Fruit fly (Drosophila melanogaster) whole organism, prepupa: ENCODE data around the gene Or65c.

Source experiments
- CG32006 ChIP-seq: fragments of 200-800 bp; sonication (Bioruptor generic); optimal IDR thresholded peaks from 3 replicates; lab custom pipeline; 2017; ENCODE audit warnings: missing biosample characterization, mild to moderate bottlenecking, missing genetic modification characterization
- CG3919 ChIP-seq: fragments of 200-800 bp; sonication (Bioruptor generic); optimal IDR thresholded peaks from 3 replicates; lab custom pipeline; 2016; ENCODE audit warnings: missing biosample characterization, missing genetic modification characterization
- CG6163 ChIP-seq: fragments of 200-800 bp; sonication (Bioruptor generic); IDR thresholded peaks from 3 replicates; pipeline ENCODE4 v1.3.6; 2022; ENCODE audit warnings: missing biosample characterization, missing genetic modification characterization
- CG6792 ChIP-seq: fragments of 200-800 bp; sonication (Bioruptor generic); optimal IDR thresholded peaks from 3 replicates; lab custom pipeline; 2016; ENCODE audit warnings: missing biosample characterization, missing genetic modification characterization
- Met ChIP-seq: fragments of 200-800 bp; sonication (Bioruptor generic); optimal IDR thresholded peaks from 3 replicates; lab custom pipeline; 2016; ENCODE audit warnings: missing biosample characterization, missing genetic modification characterization
- Sox15 ChIP-seq: fragments of 200-800 bp; sonication (Bioruptor generic); optimal IDR thresholded peaks from 3 replicates; lab custom pipeline; 2016; ENCODE audit warnings: missing biosample characterization, missing genetic modification characterization
- achi ChIP-seq: fragments of 200-800 bp; sonication (Bioruptor generic); optimal IDR thresholded peaks from 3 replicates; lab custom pipeline; 2016; ENCODE audit warnings: missing biosample characterization, missing genetic modification characterization
- cyc ChIP-seq: fragments of 200-800 bp; sonication (Bioruptor generic); optimal IDR thresholded peaks from 3 replicates; lab custom pipeline; 2016; ENCODE audit warnings: missing biosample characterization, missing genetic modification characterization
- fd85E ChIP-seq: fragments of 200-800 bp; sonication (Bioruptor generic); optimal IDR thresholded peaks from 3 replicates; lab custom pipeline; 2016; ENCODE audit warnings: missing biosample characterization, missing genetic modification characterization
- fkh ChIP-seq: fragments of 200-800 bp; sonication (Bioruptor generic); optimal IDR thresholded peaks from 3 replicates; lab custom pipeline; 2017; ENCODE audit warnings: missing biosample characterization, mild to moderate bottlenecking, missing genetic modification characterization, moderate library complexity
- net ChIP-seq: fragments of 200-800 bp; sonication (Bioruptor generic); optimal IDR thresholded peaks from 3 replicates; lab custom pipeline; 2016; ENCODE audit warnings: missing biosample characterization, missing genetic modification characterization
- spab ChIP-seq: fragments of 200-800 bp; sonication (Bioruptor generic); optimal IDR thresholded peaks from 2 replicates; lab custom pipeline; 2017; ENCODE audit warnings: missing biosample characterization, mild to moderate bottlenecking, missing genetic modification characterization, missing genetic modification reagents
- ss ChIP-seq, 2 experiments: fragments of 200-800 bp; sonication (Bioruptor generic); optimal IDR thresholded peaks; 2 replicates in 1 of 2; 3 replicates in 1 of 2; lab custom pipeline; 2017 to 2018; ENCODE audit warnings: mild to moderate bottlenecking in 2 of 2, missing biosample characterization in 2 of 2, missing genetic modification characterization in 2 of 2, moderate library complexity in 1 of 2

dm6 chr3L:6331399-6332111 lies 4.1 kb downstream of the Or65c start:
- TF ChIP-seq fd85E (GFP tag; lab: Kevin White, UChicago): no peak
- peak; percentile 72 for TF ChIP-seq CG6163 (GFP tag; lab: Robert Waterston, UW)
- TF ChIP-seq Met (GFP tag; lab: Kevin White, UChicago): no peak
- no peak for TF ChIP-seq cyc (GFP tag; lab: Kevin White, UChicago)
- no peak for TF ChIP-seq fkh
- TF ChIP-seq achi (GFP tag; lab: Kevin White, UChicago): peak; percentile 14
- TF ChIP-seq CG3919 (GFP tag; lab: Kevin White, UChicago): peak; percentile 31
- TF ChIP-seq CG32006: peak; percentile 68
- TF ChIP-seq Sox15 (GFP tag; lab: Kevin White, UChicago): no peak
- no peak for TF ChIP-seq CG6792 (GFP tag; lab: Kevin White, UChicago)
- peak; percentile 17 for TF ChIP-seq net (GFP tag; lab: Kevin White, UChicago)
- no peak for TF ChIP-seq spab (GFP tag; lab: Kevin White, UChicago)
- peak in 1 of 2 experiments; percentile 83 for TF ChIP-seq ss (GFP tag; optimal IDR thresholded peaks at IDR 0.05; lab: Kevin White, UChicago)
